Fruit fly (Drosophila melanogaster) whole organism, wandering third instar larva: ENCODE results near the gene SP1029.

Experiments used
- Abd-B ChIP-seq: fragments of >200 bp; optimal IDR thresholded peaks from 2 replicates; lab custom pipeline; 2017; ENCODE audit warnings: missing biosample characterization, missing genetic modification characterization
- CG32264 ChIP-seq: fragments of 200-800 bp; sonication (Bioruptor generic); optimal IDR thresholded peaks from 2 replicates; lab custom pipeline; 2016; ENCODE audit warnings: missing biosample characterization, missing genetic modification characterization
- CG9705 ChIP-seq: fragments of 200-800 bp; sonication (Bioruptor generic); optimal IDR thresholded peaks from 2 replicates; lab custom pipeline; 2018; ENCODE audit warnings: missing biosample characterization, mild to moderate bottlenecking, missing genetic modification characterization
- CrebA ChIP-seq: fragments of 200-800 bp; sonication (Bioruptor generic); optimal IDR thresholded peaks from 2 replicates; lab custom pipeline; 2016; ENCODE audit warnings: missing biosample characterization, mild to moderate bottlenecking, missing genetic modification characterization, borderline replicate concordance
- Dif ChIP-seq: fragments of 200-275, 200-300 bp; sonication (Bioruptor generic); optimal IDR thresholded peaks from 2 replicates; lab custom pipeline; 2018; ENCODE audit warnings: missing biosample characterization, missing genetic modification characterization; ENCODE audit not compliant: partially characterized antibody
- GATAd ChIP-seq: sonication (Bioruptor generic); optimal IDR thresholded peaks from 2 replicates; lab custom pipeline; 2016; ENCODE audit warnings: missing biosample characterization, missing genetic modification characterization
- HLH106 ChIP-seq: fragments of 200-800 bp; optimal IDR thresholded peaks from 3 replicates; lab custom pipeline; 2019; ENCODE audit warnings: missing biosample characterization, mild to moderate bottlenecking, missing genetic modification characterization, moderate library complexity
- Hnf4 ChIP-seq: fragments of 200-800 bp; sonication (Bioruptor generic); optimal IDR thresholded peaks from 2 replicates; lab custom pipeline; 2016; ENCODE audit warnings: missing biosample characterization, mild to moderate bottlenecking, missing genetic modification characterization
- Hr78 ChIP-seq: fragments of >200 bp; optimal IDR thresholded peaks from 2 replicates; lab custom pipeline; 2017; ENCODE audit warnings: missing biosample characterization, missing genetic modification characterization
- Jra ChIP-seq: sonication (Bioruptor generic); optimal IDR thresholded peaks from 2 replicates; lab custom pipeline; 2016; ENCODE audit warnings: missing biosample characterization, missing genetic modification characterization
- Mio ChIP-seq: sonication (Bioruptor generic); optimal IDR thresholded peaks from 2 replicates; lab custom pipeline; 2016; ENCODE audit warnings: missing biosample characterization, missing genetic modification characterization
- N ChIP-seq: fragments of >200 bp; optimal IDR thresholded peaks from 2 replicates; lab custom pipeline; 2018; ENCODE audit warnings: missing biosample characterization, missing external identifiers, missing genetic modification characterization
- OdsH ChIP-seq: fragments of 200-800 bp; sonication (Bioruptor generic); optimal IDR thresholded peaks from 2 replicates; lab custom pipeline; 2016; ENCODE audit warnings: missing biosample characterization, mild to moderate bottlenecking, missing genetic modification characterization
- Rel ChIP-seq, 2 experiments: fragments of 200-800 bp; sonication (Bioruptor generic) in 1 of 2; optimal IDR thresholded peaks; 2 replicates in 1 of 2; 3 replicates in 1 of 2; lab custom pipeline; 2016 to 2019; ENCODE audit warnings: mild to moderate bottlenecking in 2 of 2, missing biosample characterization in 2 of 2, missing genetic modification characterization in 2 of 2, moderate library complexity in 1 of 2
- Sp1 ChIP-seq: fragments of 200-800 bp; sonication (Bioruptor generic); optimal IDR thresholded peaks from 3 replicates; lab custom pipeline; 2019; ENCODE audit warnings: missing biosample characterization, mild to moderate bottlenecking, missing genetic modification characterization, moderate library complexity
- Vsx2 ChIP-seq: fragments of 200-300, 225-300 bp; sonication (Bioruptor generic); optimal IDR thresholded peaks from 2 replicates; lab custom pipeline; 2018; ENCODE audit warnings: missing biosample characterization, missing genetic modification characterization; ENCODE audit not compliant: partially characterized antibody
- br ChIP-seq: fragments of 200-800 bp; sonication (Bioruptor generic); optimal IDR thresholded peaks from 2 replicates; lab custom pipeline; 2016; ENCODE audit warnings: missing biosample characterization, missing genetic modification characterization
- brk ChIP-seq: fragments of 200-800 bp; sonication (Bioruptor generic); optimal IDR thresholded peaks from 2 replicates; lab custom pipeline; 2016; ENCODE audit warnings: missing biosample characterization, mild to moderate bottlenecking, missing genetic modification characterization
- dmrt93B ChIP-seq: fragments of 200-800 bp; sonication (Bioruptor generic); optimal IDR thresholded peaks from 2 replicates; lab custom pipeline; 2018; ENCODE audit warnings: missing biosample characterization, mild to moderate bottlenecking, missing genetic modification characterization
- dsf ChIP-seq: sonication (Bioruptor generic); optimal IDR thresholded peaks from 2 replicates; lab custom pipeline; 2016; ENCODE audit warnings: missing biosample characterization, missing genetic modification characterization, borderline replicate concordance
- ey ChIP-seq: fragments of 200-800 bp; sonication (Bioruptor generic); optimal IDR thresholded peaks from 2 replicates; lab custom pipeline; 2016; ENCODE audit warnings: missing biosample characterization, missing genetic modification characterization
- foxo ChIP-seq, 2 experiments: fragments of 200-800 bp; sonication (Bioruptor generic); optimal IDR thresholded peaks; 2 replicates in 1 of 2; 3 replicates in 1 of 2; lab custom pipeline; 2016 to 2017; ENCODE audit warnings: missing biosample characterization in 2 of 2, missing genetic modification characterization in 2 of 2
- fru ChIP-seq: fragments of 200-800 bp; sonication (Bioruptor generic); optimal IDR thresholded peaks from 3 replicates; lab custom pipeline; 2016; ENCODE audit warnings: missing biosample characterization, mild to moderate bottlenecking, missing genetic modification characterization
- h ChIP-seq: fragments of 200-800 bp; sonication (Bioruptor generic); optimal IDR thresholded peaks from 3 replicates; lab custom pipeline; 2016; ENCODE audit warnings: missing biosample characterization, mild to moderate bottlenecking, missing genetic modification characterization
- lola ChIP-seq: fragments of >200 bp; optimal IDR thresholded peaks from 2 replicates; lab custom pipeline; 2017; ENCODE audit warnings: missing biosample characterization, missing genetic modification characterization
- pan ChIP-seq: fragments of >200 bp; optimal IDR thresholded peaks from 2 replicates; lab custom pipeline; 2017
- psq ChIP-seq: fragments of 200-800 bp; sonication (Bioruptor generic); optimal IDR thresholded peaks from 3 replicates; lab custom pipeline; 2017; ENCODE audit warnings: missing biosample characterization, mild to moderate bottlenecking, missing genetic modification characterization, moderate library complexity
- rgr ChIP-seq: fragments of 200-800 bp; sonication (Bioruptor generic); optimal IDR thresholded peaks from 3 replicates; lab custom pipeline; 2016; ENCODE audit warnings: missing biosample characterization, mild to moderate bottlenecking, missing genetic modification characterization
- sage ChIP-seq: fragments of 200-800 bp; sonication (Bioruptor generic); optimal IDR thresholded peaks from 2 replicates; lab custom pipeline; 2016; ENCODE audit warnings: missing biosample characterization, mild to moderate bottlenecking, missing genetic modification characterization
- sv ChIP-seq: fragments of 200-800 bp; sonication (Bioruptor generic); optimal IDR thresholded peaks from 3 replicates; lab custom pipeline; 2016; ENCODE audit warnings: missing biosample characterization, missing genetic modification characterization
- tai ChIP-seq: sonication (Bioruptor generic); optimal IDR thresholded peaks from 2 replicates; lab custom pipeline; 2016; ENCODE audit warnings: missing biosample characterization, missing genetic modification characterization
- usp ChIP-seq: fragments of >200 bp; optimal IDR thresholded peaks from 2 replicates; lab custom pipeline; 2017; ENCODE audit warnings: missing biosample characterization, missing genetic modification characterization
- woc ChIP-seq: sonication (Bioruptor generic); optimal IDR thresholded peaks from 2 replicates; lab custom pipeline; 2016; ENCODE audit warnings: missing biosample characterization, mild to moderate bottlenecking, missing genetic modification characterization

SP1029 gene

dm6 chr3R:29277748-29278147, 27.5 kb upstream of the SP1029 start (continued):
- TF ChIP-seq HLH106 (tag; lab: Kevin White, UChicago) (peak; percentile 42), br (peak; percentile 13), lola (GFP tag; lab: Kevin White, UChicago) (no peak)

DNA sequence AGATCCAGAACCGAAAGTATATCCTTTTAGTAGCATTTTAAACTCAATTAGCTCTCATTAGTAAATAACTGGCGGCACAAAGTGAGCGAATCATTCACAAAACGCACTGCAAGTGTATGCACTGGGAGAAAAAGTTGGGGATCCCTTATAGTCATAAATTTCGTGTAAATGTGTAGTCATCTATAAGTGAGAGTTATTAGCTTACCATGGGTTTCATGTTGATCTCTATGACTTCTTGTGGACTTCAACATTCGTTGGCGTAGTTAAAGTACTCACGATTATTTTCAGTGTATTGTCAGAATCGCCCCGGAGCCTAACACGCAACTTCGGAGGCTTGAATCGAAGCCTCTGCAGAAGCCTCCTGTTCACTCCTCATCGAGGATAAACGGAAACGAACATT, 26.8 kb upstream of the SP1029 start:
- TF ChIP-seq GATAd (GFP tag; lab: Kevin White, UChicago) (no peak), CrebA (GFP tag; lab: Kevin White, UChicago) (no peak), fru (peak; percentile 88), dsf (peak; percentile 29), rgr (GFP tag; lab: Kevin White, UChicago) (peak; percentile 83), Vsx2 (GFP tag; lab: Kevin White, UChicago) (no peak), tai (GFP tag; lab: Kevin White, UChicago) (peak; percentile 34), br (peak; percentile 87), CG9705 (GFP tag; lab: Kevin White, UChicago) (peak; percentile 53), dmrt93B (peak; percentile 60), h (peak; percentile 86), ey (GFP tag; lab: Kevin White, UChicago) (peak; percentile 83), Abd-B (GFP tag; lab: Kevin White, UChicago) (no peak), brk (GFP tag; lab: Kevin White, UChicago) (peak; percentile 44), Hnf4 (GFP tag; lab: Kevin White, UChicago) (peak; percentile 80), Mio (GFP tag; lab: Kevin White, UChicago) (peak; percentile 0), Hr78 (GFP tag; lab: Kevin White, UChicago) (no peak), HLH106 (tag; lab: Kevin White, UChicago) (peak; percentile 82), Sp1 (peak; percentile 82), foxo (GFP tag; optimal IDR thresholded peaks at IDR 0.05; lab: Kevin White, UChicago) (peak in 1 of 2 experiments; percentile 87), woc (peak; percentile 61), psq (peak; percentile 62), sage (peak; percentile 62), OdsH (peak; percentile 83), Rel (GFP tag; optimal IDR thresholded peaks at IDR 0.05; lab: Kevin White, UChicago) (peak; percentile 54), Rel (tag; optimal IDR thresholded peaks at IDR 0.05; lab: Kevin White, UChicago) (no peak), usp (GFP tag; lab: Kevin White, UChicago) (no peak), CG32264 (GFP tag; lab: Kevin White, UChicago) (peak; percentile 55), Jra (GFP tag; lab: Kevin White, UChicago) (peak; percentile 30)

dm6 chr3R:29274590-29274989, 24.3 kb upstream of the SP1029 start:
- peak; percentile 18 for TF ChIP-seq sv (GFP tag; lab: Kevin White, UChicago)
- no peak for TF ChIP-seq lola (GFP tag; lab: Kevin White, UChicago)
- TF ChIP-seq Jra (GFP tag; lab: Kevin White, UChicago): no peak
- TF ChIP-seq, all 38 proteins: peak for 1

- TF ChIP-seq dsf (no peak), woc (no peak), Dif (GFP tag; lab: Kevin White, UChicago) (no peak), Jra (GFP tag; lab: Kevin White, UChicago) (no peak), Vsx2 (GFP tag; lab: Kevin White, UChicago) (no peak), tai (GFP tag; lab: Kevin White, UChicago) (no peak), pan (lab: Kevin White, UChicago) (no peak), usp (GFP tag; lab: Kevin White, UChicago) (no peak), GATAd (GFP tag; lab: Kevin White, UChicago) (no peak), dmrt93B (no peak), foxo (GFP tag; optimal IDR thresholded peaks at IDR 0.05; lab: Kevin White, UChicago) (no peak), br (no peak), h (no peak), N (GFP tag; lab: Kevin White, UChicago) (no peak), brk (GFP tag; lab: Kevin White, UChicago) (no peak), sv (GFP tag; lab: Kevin White, UChicago) (no peak)
- TF ChIP-seq, all 38 proteins: peak for 0
Observed at dm6 chr3R:29273029-29273428, 22.8 kb upstream of the SP1029 start.
